Fruit fly (Drosophila melanogaster): Measurements from ENCODE around the gene CG13059.

dm6 chr3L:16323372-16323771 lies at the start of gene CG13059:
- TF ChIP-seq CG12768 (GFP tag; optimal IDR thresholded peaks at IDR 0.05) (no peak), toe (GFP tag; optimal IDR thresholded peaks at IDR 0.05) (no peak), CG7101 (tag; optimal IDR thresholded peaks at IDR 0.05) (no peak), CG14711 (tag; optimal IDR thresholded peaks at IDR 0.05) (no peak), bab1 (GFP tag; optimal IDR thresholded peaks at IDR 0.05) (no peak), CG33017 (tag; optimal IDR thresholded peaks at IDR 0.05) (no peak), Hr96 (GFP tag; optimal IDR thresholded peaks at IDR 0.05) (no peak), CG7045 (GFP tag; optimal IDR thresholded peaks at IDR 0.05) (no peak), cic (GFP tag; optimal IDR thresholded peaks at IDR 0.05) (no peak)
